Worm (Caenorhabditis elegans): ENCODE measurements around the gene K02C4.2.

DNA sequence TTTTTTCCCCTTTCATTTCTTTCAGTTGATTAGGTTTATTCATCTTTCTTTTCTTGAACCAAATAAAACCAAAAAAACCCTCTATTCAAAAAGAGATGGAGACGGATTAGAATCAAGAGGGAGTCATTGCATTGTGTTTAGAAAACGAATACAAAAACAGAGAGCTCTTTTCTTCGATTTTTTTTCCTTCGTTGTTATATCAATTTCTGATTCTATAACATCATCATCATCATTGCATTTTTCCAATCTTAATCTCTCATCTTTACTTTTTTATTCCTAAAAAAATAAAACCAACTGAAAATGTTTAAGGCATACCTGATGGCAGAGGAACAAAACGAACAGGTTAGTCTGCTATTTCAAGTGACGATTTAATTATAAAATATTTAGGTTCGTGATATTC is 16.8 kb upstream of the K02C4.2 start, which contains the start of gene T05H10.8:
- no peak for TF ChIP-seq gmeb-2 (tag; optimal IDR thresholded peaks at IDR 0.05)
- no peak for TF ChIP-seq ceh-48 (tag; optimal IDR thresholded peaks at IDR 0.05)
- TF ChIP-seq sdc-2 (tag; optimal IDR thresholded peaks at IDR 0.05), result no peak
- TF ChIP-seq ama-1 (optimal IDR thresholded peaks at IDR 0.05), result no peak
- no peak for TF ChIP-seq elt-4 (tag; optimal IDR thresholded peaks at IDR 0.05)
- TF ChIP-seq hlh-15 (tag; optimal IDR thresholded peaks at IDR 0.05), result no peak
- TF ChIP-seq Y22D7AL.16 (tag; optimal IDR thresholded peaks at IDR 0.05), result no peak
- no peak for TF ChIP-seq pqm-1 (tag; optimal IDR thresholded peaks at IDR 0.05)
- no peak for TF ChIP-seq fkh-6 (tag; optimal IDR thresholded peaks at IDR 0.05)
